Worm (Caenorhabditis elegans): ENCODE measurements around the gene clec-138.

DNA sequence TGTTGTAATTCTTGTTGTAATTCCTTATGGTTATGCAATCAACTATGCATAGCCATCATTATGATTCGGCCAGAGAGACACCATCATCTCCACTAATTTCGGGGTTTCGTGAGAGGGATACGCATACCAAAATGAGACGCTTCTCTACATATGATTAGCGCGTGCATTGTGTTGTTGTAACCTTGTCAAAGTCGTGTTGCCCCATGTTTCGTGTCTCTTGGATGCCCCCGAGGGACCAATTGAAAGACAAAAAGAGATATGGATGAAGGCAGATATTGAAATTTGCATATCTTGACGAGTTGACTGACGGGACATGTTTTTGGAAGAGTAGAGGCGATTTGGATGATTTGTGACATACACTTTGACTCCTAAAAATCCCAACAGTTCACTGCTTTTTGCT lies 40.2 kb downstream of the clec-138 start:
- TF ChIP-seq lin-15B (tag; optimal IDR thresholded peaks at IDR 0.05): no peak
- no peak for TF ChIP-seq R02D3.7 (tag; optimal IDR thresholded peaks at IDR 0.05)
- TF ChIP-seq nhr-43 (tag; optimal IDR thresholded peaks at IDR 0.05; ENCODE audit: poor library complexity, severe bottlenecking): no peak
- TF ChIP-seq nhr-237 (tag; optimal IDR thresholded peaks at IDR 0.05): no peak
- no peak for TF ChIP-seq zag-1 (tag; optimal IDR thresholded peaks at IDR 0.05)
- no peak for TF ChIP-seq nhr-23 (tag; optimal IDR thresholded peaks at IDR 0.05)
- TF ChIP-seq ceh-16 (tag; optimal IDR thresholded peaks at IDR 0.05): no peak
- no peak for TF ChIP-seq nhr-12 (tag; optimal IDR thresholded peaks at IDR 0.05)
- TF ChIP-seq ztf-11 (tag; optimal IDR thresholded peaks at IDR 0.05): no peak
- no peak for TF ChIP-seq ceh-9 (tag; optimal IDR thresholded peaks at IDR 0.05)
- no peak for TF ChIP-seq ceh-82 (tag; optimal IDR thresholded peaks at IDR 0.05)
- TF ChIP-seq unc-62 (GFP tag; optimal IDR thresholded peaks at IDR 0.05): peak; percentile 58
